Worm (Caenorhabditis elegans) whole organism, mixed stage, embryonic: ENCODE data around the gene F27E5.8.

Experiments
- M03D4.4 ChIP-seq: sonication (generic microtip); optimal IDR thresholded peaks from 2 replicates; lab custom pipeline; 2017; ENCODE audit warnings: mild to moderate bottlenecking, missing genetic modification characterization, missing compliant biosample characterization
- ceh-83 ChIP-seq: fragments of 200-800 bp; sonication (Bioruptor generic); optimal IDR thresholded peaks from 2 replicates; lab custom pipeline; 2018; ENCODE audit warnings: mild to moderate bottlenecking, missing genetic modification characterization, missing compliant biosample characterization
- drap-1 ChIP-seq: fragments of 200-800 bp; sonication (Bioruptor generic); optimal IDR thresholded peaks from 3 replicates; lab custom pipeline; 2018; ENCODE audit warnings: mild to moderate bottlenecking, missing genetic modification characterization, missing compliant biosample characterization
- elt-1 ChIP-seq: sonication (generic microtip); optimal IDR thresholded peaks from 2 replicates; lab custom pipeline; 2017; ENCODE audit warnings: missing genetic modification characterization, mild to moderate bottlenecking, missing compliant biosample characterization, antibody characterized with exemption, moderate library complexity, borderline replicate concordance; ENCODE audit not compliant: insufficient read depth
- elt-3 ChIP-seq: fragments of 150-350 bp; optimal IDR thresholded peaks from 2 replicates; lab custom pipeline; 2014; ENCODE audit warnings: missing biosample characterization, missing genetic modification characterization
- flh-1 ChIP-seq: fragments of 200-800 bp; sonication (Bioruptor generic); optimal IDR thresholded peaks from 2 replicates; lab custom pipeline; 2018; ENCODE audit warnings: mild to moderate bottlenecking, missing genetic modification characterization, moderate library complexity, missing compliant biosample characterization
- lsy-2 ChIP-seq: fragments of 150-350 bp; optimal IDR thresholded peaks from 2 replicates; lab custom pipeline; 2014; ENCODE audit warnings: missing biosample characterization, missing genetic modification characterization
- nhr-12 ChIP-seq: fragments of 150-350 bp; optimal IDR thresholded peaks from 2 replicates; lab custom pipeline; 2014; ENCODE audit warnings: missing biosample characterization, missing genetic modification characterization
- nhr-76 ChIP-seq: sonication (generic microtip); optimal IDR thresholded peaks from 2 replicates; lab custom pipeline; 2017; ENCODE audit warnings: missing biosample characterization, missing genetic modification characterization
- pha-4 ChIP-seq: fragments of 150-350 bp; optimal IDR thresholded peaks from 2 replicates; lab custom pipeline; 2018; ENCODE audit warnings: missing biosample characterization, missing genetic modification reagents, missing genetic modification characterization
- tbx-8 ChIP-seq: fragments of 200-800 bp; sonication (Bioruptor generic); optimal IDR thresholded peaks from 2 replicates; lab custom pipeline; 2018; ENCODE audit warnings: mild to moderate bottlenecking, missing genetic modification characterization, moderate library complexity, missing compliant biosample characterization
- unc-120 ChIP-seq: sonication (generic microtip); optimal IDR thresholded peaks from 2 replicates; lab custom pipeline; 2017; ENCODE audit warnings: missing genetic modification characterization, missing compliant biosample characterization; ENCODE audit not compliant: poor library complexity, severe bottlenecking
- unc-62 ChIP-seq: fragments of 150-350 bp; optimal IDR thresholded peaks from 2 replicates; lab custom pipeline; 2014; ENCODE audit warnings: missing biosample characterization, missing genetic modification reagents, missing genetic modification characterization

- TF ChIP-seq unc-62 (GFP tag; lab: Kevin White, UChicago) = no peak
- TF ChIP-seq unc-120 (tag; lab: Kevin White, UChicago) = no peak
- TF ChIP-seq drap-1 = no peak
- TF ChIP-seq nhr-76 (tag; lab: Kevin White, UChicago) = no peak
- no peak for TF ChIP-seq elt-3 (tag; lab: Kevin White, UChicago)
- TF ChIP-seq lsy-2 (tag; lab: Kevin White, UChicago) = no peak
- no peak for TF ChIP-seq pha-4
- TF ChIP-seq tbx-8 = no peak
- TF ChIP-seq nhr-12 (tag; lab: Kevin White, UChicago) = no peak
- no peak for TF ChIP-seq ceh-83
- TF ChIP-seq flh-1 (GFP tag; lab: Kevin White, UChicago) = no peak
- no peak for TF ChIP-seq elt-1 (tag; lab: Kevin White, UChicago)
- TF ChIP-seq M03D4.4 (tag; lab: Kevin White, UChicago) = no peak
These were observed 20.4 kb downstream of the F27E5.8 start, which contains the start of gene ZK945.6 for ce11 chrII:10106870-10107269.
